Worm (Caenorhabditis elegans): ENCODE measurements around the gene srg-4.

The srg-4 gene

DNA sequence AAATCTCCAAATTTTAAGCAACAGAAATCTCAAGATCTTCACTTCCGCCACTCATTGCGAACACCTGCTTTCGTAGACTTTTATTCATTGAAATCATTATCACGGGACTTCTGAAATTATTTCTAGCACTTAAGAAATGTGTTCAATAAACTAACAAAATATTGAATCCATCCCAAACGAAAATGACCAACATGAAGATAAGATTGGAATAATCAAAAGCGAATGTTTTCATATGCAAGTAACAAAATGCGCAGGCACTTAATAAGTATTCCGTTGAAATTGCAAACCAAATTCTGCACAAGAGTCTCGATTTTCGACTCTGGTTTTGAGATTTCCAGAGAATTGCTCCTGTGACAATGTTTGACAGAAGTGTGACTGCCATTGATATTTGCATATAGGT is 2.6 kb upstream of the srg-4 start, which contains the start of gene srg-5:
Gene srg-5 (minus strand): TSS at position 101 of the 400 bp plus-strand sequence.
- TF ChIP-seq unc-62 (GFP tag; optimal IDR thresholded peaks at IDR 0.05), result no peak

DNA sequence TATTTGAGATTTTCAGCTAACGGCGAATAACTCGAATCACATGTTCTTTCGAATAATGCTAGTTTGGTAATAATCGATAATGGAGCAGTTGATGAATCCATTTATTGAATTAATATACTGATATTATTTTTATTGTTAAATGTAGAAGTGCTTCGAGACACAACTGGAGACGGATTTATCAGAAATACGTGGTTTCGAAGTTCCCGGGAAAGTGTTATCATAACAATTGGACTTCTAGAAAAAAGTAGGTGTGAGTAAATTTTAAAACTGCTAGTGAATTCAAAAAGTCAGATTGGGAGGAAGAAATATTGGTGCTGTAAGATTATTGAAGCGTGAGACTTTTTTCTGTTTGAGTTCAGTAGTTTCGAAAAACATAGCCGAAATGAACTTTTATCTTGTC is 1.8 kb downstream of the srg-4 start, which contains the start of gene srg-2:
Gene srg-2 (minus strand): TSS at position 101 of the 400 bp plus-strand sequence.
- TF ChIP-seq Y67H2A.10 (GFP tag; conservative IDR thresholded peaks at IDR 0.05) (no peak), ztf-6 (GFP tag; IDR thresholded peaks at IDR 0.05) (no peak), F52B5.7 (tag; optimal IDR thresholded peaks at IDR 0.05) (no peak), ekl-4 (GFP tag; IDR thresholded peaks at IDR 0.05) (no peak), ceh-100 (GFP tag; IDR thresholded peaks at IDR 0.05) (no peak), nhr-120 (GFP tag; IDR thresholded peaks at IDR 0.05) (no peak), sea-2 (GFP tag; IDR thresholded peaks at IDR 0.05) (no peak), F10E7.11 (tag; optimal IDR thresholded peaks at IDR 0.05) (no peak), ztf-26 (tag; optimal IDR thresholded peaks at IDR 0.05) (no peak), snpc-1.1 (tag; optimal IDR thresholded peaks at IDR 0.05; ENCODE audit: insufficient read depth) (no peak), D2030.7 (GFP tag; IDR thresholded peaks at IDR 0.05) (no peak), dpff-1 (tag; optimal IDR thresholded peaks at IDR 0.05) (no peak), gei-17 (GFP tag; optimal IDR thresholded peaks at IDR 0.05) (no peak), pbrm-1 (GFP tag; IDR thresholded peaks at IDR 0.05) (no peak), madf-10 (tag; optimal IDR thresholded peaks at IDR 0.05) (no peak), xnd-1 (tag; optimal IDR thresholded peaks at IDR 0.05) (no peak), zfh-2 (GFP tag; conservative IDR thresholded peaks at IDR 0.05) (no peak), hlh-26 (GFP tag; conservative IDR thresholded peaks at IDR 0.05) (no peak)

DNA sequence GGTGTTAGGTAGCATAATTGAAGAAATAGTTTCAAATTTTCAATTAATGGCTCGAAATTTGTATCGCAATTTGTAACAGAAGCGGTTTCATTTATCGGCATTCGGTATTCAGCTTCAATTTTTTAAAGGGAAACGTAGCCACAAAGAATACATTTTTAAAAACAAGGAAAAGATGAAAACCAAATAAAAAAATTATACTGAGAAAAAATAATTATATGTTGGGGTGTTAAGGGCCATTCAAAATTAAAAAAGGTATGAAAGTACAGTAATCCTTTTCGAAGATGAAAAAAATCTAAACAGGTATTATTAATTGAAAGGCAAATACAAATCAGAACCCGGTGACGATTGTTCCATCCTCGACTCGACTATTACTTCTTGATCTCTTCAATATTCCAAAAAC is 3.6 kb downstream of the srg-4 start, which contains the start of gene srg-1:
Gene srg-1 (minus strand): TSS at position 101 of the 400 bp plus-strand sequence.
- no peak for TF ChIP-seq Y56A3A.18 (GFP tag; IDR thresholded peaks at IDR 0.05)
- no peak for TF ChIP-seq lir-1 (GFP tag; conservative IDR thresholded peaks at IDR 0.05)
- TF ChIP-seq cebp-2 (GFP tag; IDR thresholded peaks at IDR 0.05), result no peak
- no peak for TF ChIP-seq Y95B8A.8 (GFP tag; IDR thresholded peaks at IDR 0.05)
- TF ChIP-seq F57C9.4 (tag; optimal IDR thresholded peaks at IDR 0.05), result no peak
- TF ChIP-seq ceh-91 (GFP tag; IDR thresholded peaks at IDR 0.05), result no peak
- no peak for TF ChIP-seq dpl-1 (GFP tag; optimal IDR thresholded peaks at IDR 0.05)
- no peak for TF ChIP-seq ztf-28 (GFP tag; IDR thresholded peaks at IDR 0.05)
- no peak for TF ChIP-seq cebp-1 (GFP tag; IDR thresholded peaks at IDR 0.05)
- TF ChIP-seq cebp-1 (tag; optimal IDR thresholded peaks at IDR 0.05), result no peak
- no peak for TF ChIP-seq egl-44 (GFP tag; IDR thresholded peaks at IDR 0.05)
- no peak for TF ChIP-seq ztf-25 (GFP tag; IDR thresholded peaks at IDR 0.05)
- TF ChIP-seq hmg-1.2 (GFP tag; IDR thresholded peaks at IDR 0.05), result no peak

DNA sequence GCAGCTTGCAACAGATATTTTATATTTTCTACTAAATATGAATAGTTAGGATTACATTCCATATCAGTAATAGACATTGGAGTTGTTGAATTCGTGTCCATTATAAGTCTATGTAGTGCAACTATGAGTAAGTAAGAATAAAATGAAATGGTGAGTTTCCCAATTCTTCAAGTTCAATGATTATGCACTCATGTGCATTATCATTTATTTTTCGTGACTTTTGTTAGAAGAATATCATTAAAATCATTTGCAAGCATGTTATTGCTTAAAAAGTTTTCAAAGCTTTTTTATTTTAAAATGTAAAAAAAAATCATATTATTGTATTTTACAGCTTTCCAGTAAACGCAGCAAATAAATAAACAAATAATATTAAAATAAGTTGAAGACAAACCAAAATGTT is 5.2 kb downstream of the srg-4 start, which contains the start of gene srg-9:
Gene srg-9 (minus strand): TSS at position 101 of the 400 bp plus-strand sequence.
- TF ChIP-seq ztf-3 (GFP tag; optimal IDR thresholded peaks at IDR 0.05) (no peak), pbrm-1 (GFP tag; IDR thresholded peaks at IDR 0.05) (no peak), aptf-3 (GFP tag; IDR thresholded peaks at IDR 0.05) (no peak), hsf-1 (GFP tag; IDR thresholded peaks at IDR 0.05) (no peak), hmg-1.2 (GFP tag; IDR thresholded peaks at IDR 0.05) (no peak), let-607 (tag; optimal IDR thresholded peaks at IDR 0.05) (no peak), rec-8 (tag; optimal IDR thresholded peaks at IDR 0.05) (no peak), egl-44 (GFP tag; IDR thresholded peaks at IDR 0.05) (no peak), hlh-26 (GFP tag; conservative IDR thresholded peaks at IDR 0.05) (no peak)

All from whole organism, young adult.